Worm (Caenorhabditis elegans): ENCODE measurements around the gene T05C12.8.

T05C12.8 gene

ce11 chrII:8144543-8144942 is 45.8 kb downstream of the T05C12.8 start, which contains the start of gene F10B5.2:
F10B5.2 (plus strand) TSS chrII:8144762.
- TF ChIP-seq rpc-1 (optimal IDR thresholded peaks at IDR 0.05) = no peak
- TF ChIP-seq rpc-1 (tag; optimal IDR thresholded peaks at IDR 0.05) = no peak
- TF ChIP-seq ceh-40 (GFP tag; IDR thresholded peaks at IDR 0.05) = no peak
- TF ChIP-seq F55B11.4 (tag; optimal IDR thresholded peaks at IDR 0.05; ENCODE audit: borderline replicate concordance, insufficient read depth) = no peak
- peak; percentile 38 for TF ChIP-seq tlf-1 (GFP tag; optimal IDR thresholded peaks at IDR 0.05)
- TF ChIP-seq somi-1 (GFP tag; optimal IDR thresholded peaks at IDR 0.05) = no peak
- no peak for TF ChIP-seq ztf-18 (tag; optimal IDR thresholded peaks at IDR 0.05)
- no peak for TF ChIP-seq Y79H2A.3 (GFP tag; conservative IDR thresholded peaks at IDR 0.05)
- TF ChIP-seq him-1 (tag; optimal IDR thresholded peaks at IDR 0.05) = peak; percentile 44
- no peak for TF ChIP-seq ztf-28 (GFP tag; IDR thresholded peaks at IDR 0.05)
- TF ChIP-seq mxl-1 (tag; optimal IDR thresholded peaks at IDR 0.05) = no peak
- TF ChIP-seq snpc-1.1 (tag; optimal IDR thresholded peaks at IDR 0.05; ENCODE audit: insufficient read depth) = no peak
- no peak for TF ChIP-seq lsy-27 (tag; optimal IDR thresholded peaks at IDR 0.05; ENCODE audit: borderline replicate concordance, insufficient read depth)
- no peak for TF ChIP-seq bed-1 (GFP tag; IDR thresholded peaks at IDR 0.05)
- TF ChIP-seq akir-1 (GFP tag; optimal IDR thresholded peaks at IDR 0.05) = no peak
- no peak for TF ChIP-seq efl-1 (GFP tag; optimal IDR thresholded peaks at IDR 0.05)
- TF ChIP-seq C06A6.2 (GFP tag; conservative IDR thresholded peaks at IDR 0.05) = no peak
- TF ChIP-seq egrh-3 (GFP tag; IDR thresholded peaks at IDR 0.05) = no peak
- no peak for TF ChIP-seq ZK185.1 (tag; optimal IDR thresholded peaks at IDR 0.05; ENCODE audit: poor library complexity, severe bottlenecking)
- TF ChIP-seq ztf-3 (GFP tag; optimal IDR thresholded peaks at IDR 0.05) = no peak
- no peak for TF ChIP-seq K11D2.4 (GFP tag; IDR thresholded peaks at IDR 0.05)
- no peak for TF ChIP-seq nhr-179 (tag; optimal IDR thresholded peaks at IDR 0.05)
- TF ChIP-seq zim-3 (tag; optimal IDR thresholded peaks at IDR 0.05) = no peak
- no peak for TF ChIP-seq xnd-1 (tag; optimal IDR thresholded peaks at IDR 0.05)
- no peak for TF ChIP-seq Y53F4B.3 (GFP tag; IDR thresholded peaks at IDR 0.05)
- no peak for TF ChIP-seq sdz-38 (tag; optimal IDR thresholded peaks at IDR 0.05)
- peak; percentile 3 for TF ChIP-seq dpl-1 (GFP tag; optimal IDR thresholded peaks at IDR 0.05)
- TF ChIP-seq aptf-3 (GFP tag; IDR thresholded peaks at IDR 0.05) = no peak
- no peak for TF ChIP-seq F10E7.11 (tag; optimal IDR thresholded peaks at IDR 0.05)
- TF ChIP-seq nfya-1 (tag; optimal IDR thresholded peaks at IDR 0.05; ENCODE audit: borderline replicate concordance, insufficient read depth) = no peak
- no peak for TF ChIP-seq fkh-3 (tag; optimal IDR thresholded peaks at IDR 0.05)
- TF ChIP-seq pbrm-1 (GFP tag; IDR thresholded peaks at IDR 0.05) = no peak
- no peak for TF ChIP-seq tbp1 (GFP tag; optimal IDR thresholded peaks at IDR 0.05)
- TF ChIP-seq nhr-27 (tag; optimal IDR thresholded peaks at IDR 0.05) = no peak
- no peak for TF ChIP-seq ztf-6 (GFP tag; IDR thresholded peaks at IDR 0.05)
- TF ChIP-seq atf-7 (tag; optimal IDR thresholded peaks at IDR 0.05) = peak; percentile 7
- TF ChIP-seq snpc-3.4 (tag; optimal IDR thresholded peaks at IDR 0.05) = peak; percentile 63
- no peak for TF ChIP-seq nhr-120 (GFP tag; IDR thresholded peaks at IDR 0.05)
- TF ChIP-seq mel-28 (tag; optimal IDR thresholded peaks at IDR 0.05; ENCODE audit: borderline replicate concordance) = no peak
- TF ChIP-seq unc-130 (GFP tag; optimal IDR thresholded peaks at IDR 0.05) = peak; percentile 15
- peak; percentile 51 for TF ChIP-seq lin-54 (GFP tag; optimal IDR thresholded peaks at IDR 0.05)
- TF ChIP-seq snpc-1.3 (tag; optimal IDR thresholded peaks at IDR 0.05; ENCODE audit: insufficient read depth) = peak; percentile 60
- no peak for TF ChIP-seq dpff-1 (tag; optimal IDR thresholded peaks at IDR 0.05)
- TF ChIP-seq hlh-12 (tag; optimal IDR thresholded peaks at IDR 0.05) = no peak
- TF ChIP-seq die-1 (tag; optimal IDR thresholded peaks at IDR 0.05) = no peak
- no peak for TF ChIP-seq F22D6.2 (tag; optimal IDR thresholded peaks at IDR 0.05)
- TF ChIP-seq F39B2.1 (GFP tag; IDR thresholded peaks at IDR 0.05) = no peak
- peak; percentile 8 for TF ChIP-seq athp-1 (tag; optimal IDR thresholded peaks at IDR 0.05)
- TF ChIP-seq let-526 (GFP tag; IDR thresholded peaks at IDR 0.05) = no peak
- TF ChIP-seq lsl-1 (GFP tag; optimal IDR thresholded peaks at IDR 0.05) = peak; percentile 34

Data from whole organism, young adult.